Fruit fly (Drosophila melanogaster) whole organism, embryonic: Measurements from ENCODE around the gene Hmbs.

Experiments used
- BEAF-32 ChIP-seq: fragments of 200-800 bp; sonication (Bioruptor generic); optimal IDR thresholded peaks from 3 replicates; lab custom pipeline; 2017; ENCODE audit warnings: missing biosample characterization, missing genetic modification characterization, mild to moderate bottlenecking, moderate library complexity, missing genetic modification reagents
- CG10267 ChIP-seq: fragments of 200-800 bp; sonication (Bioruptor generic); optimal IDR thresholded peaks from 2 replicates; lab custom pipeline; 2018; ENCODE audit warnings: missing biosample characterization, mild to moderate bottlenecking, missing genetic modification characterization, moderate library complexity
- CG11093 ChIP-seq: fragments of 200-800 bp; sonication (Bioruptor generic); IDR thresholded peaks from 3 replicates; pipeline ENCODE4 v1.3.6; 2022; ENCODE audit warnings: missing biosample characterization, missing genetic modification characterization
- CG12104 ChIP-seq: fragments of 200-800 bp; sonication (Bioruptor generic); optimal IDR thresholded peaks from 3 replicates; lab custom pipeline; 2016; ENCODE audit warnings: missing biosample characterization, missing genetic modification characterization
- CG12391 ChIP-seq: fragments of 200-800 bp; sonication (Bioruptor generic); optimal IDR thresholded peaks from 3 replicates; lab custom pipeline; 2018; ENCODE audit warnings: missing biosample characterization, mild to moderate bottlenecking, missing genetic modification characterization, moderate library complexity
- CG13287 ChIP-seq: fragments of 200-800 bp; sonication (Bioruptor generic); IDR thresholded peaks from 2 replicates; pipeline ENCODE4 v1.3.6; 2022; ENCODE audit warnings: missing biosample characterization, missing genetic modification characterization; ENCODE audit not compliant: partially characterized antibody
- CG14441 ChIP-seq: fragments of 200-800 bp; sonication (Bioruptor generic); IDR thresholded peaks from 2 replicates; pipeline ENCODE4 v1.3.6; 2022; ENCODE audit warnings: missing biosample characterization, missing genetic modification characterization
- CG15601 ChIP-seq: fragments of 200-800 bp; sonication (Bioruptor generic); optimal IDR thresholded peaks from 3 replicates; lab custom pipeline; 2019; ENCODE audit warnings: missing biosample characterization, mild to moderate bottlenecking, missing genetic modification characterization, moderate library complexity
- CG17361 ChIP-seq: fragments of 200-800 bp; sonication (Bioruptor generic); IDR thresholded peaks from 3 replicates; pipeline ENCODE4 v1.3.6; 2022; ENCODE audit warnings: missing biosample characterization, missing genetic modification characterization
- CG18262 ChIP-seq: fragments of 200-800 bp; optimal IDR thresholded peaks from 3 replicates; lab custom pipeline; 2019; ENCODE audit warnings: missing biosample characterization, mild to moderate bottlenecking, missing genetic modification characterization, moderate library complexity
- CG2120 ChIP-seq: fragments of 200-800 bp; sonication (Bioruptor generic); optimal IDR thresholded peaks from 3 replicates; lab custom pipeline; 2016; ENCODE audit warnings: missing biosample characterization, missing genetic modification characterization
- CG2129 ChIP-seq: fragments of 200-800 bp; sonication (Bioruptor generic); IDR thresholded peaks from 2 replicates; pipeline ENCODE4 v1.3.6; 2022; ENCODE audit warnings: missing biosample characterization, missing genetic modification characterization; ENCODE audit not compliant: partially characterized antibody
- CG2712 ChIP-seq: fragments of 200-800 bp; optimal IDR thresholded peaks from 3 replicates; lab custom pipeline; 2019; ENCODE audit warnings: missing biosample characterization, mild to moderate bottlenecking, missing genetic modification characterization, moderate library complexity
- CG3065 ChIP-seq: fragments of 200-800 bp; sonication (Bioruptor generic); optimal IDR thresholded peaks from 2 replicates; lab custom pipeline; 2016; ENCODE audit warnings: missing biosample characterization, missing genetic modification characterization
- CG33557 ChIP-seq: fragments of 200-800 bp; sonication (Bioruptor generic); optimal IDR thresholded peaks from 2 replicates; lab custom pipeline; 2019; ENCODE audit warnings: missing biosample characterization, mild to moderate bottlenecking, missing genetic modification characterization, moderate library complexity
- CG4328 ChIP-seq: fragments of 200-800 bp; sonication (Bioruptor generic); optimal IDR thresholded peaks from 3 replicates; lab custom pipeline; 2017; ENCODE audit warnings: missing biosample characterization, missing genetic modification reagents, missing genetic modification characterization
- CG7357 ChIP-seq: fragments of 200-800 bp; sonication (Bioruptor generic); IDR thresholded peaks from 3 replicates; pipeline ENCODE4 v1.3.6; 2022; ENCODE audit warnings: missing biosample characterization, missing genetic modification characterization
- CG8924 ChIP-seq: fragments of 200-800 bp; optimal IDR thresholded peaks from 3 replicates; lab custom pipeline; 2019; ENCODE audit warnings: missing biosample characterization, mild to moderate bottlenecking, missing genetic modification characterization, moderate library complexity
- CG9727 ChIP-seq: fragments of 200-800 bp; sonication (Bioruptor generic); optimal IDR thresholded peaks from 3 replicates; lab custom pipeline; 2017; ENCODE audit warnings: missing biosample characterization, mild to moderate bottlenecking, missing genetic modification characterization
- Camta ChIP-seq: fragments of 200-800 bp; sonication (Bioruptor generic); optimal IDR thresholded peaks from 2 replicates; lab custom pipeline; 2016; ENCODE audit warnings: missing biosample characterization, missing genetic modification characterization
- Fer1 ChIP-seq: fragments of 200-800 bp; sonication (Bioruptor generic); optimal IDR thresholded peaks from 2 replicates; lab custom pipeline; 2017; ENCODE audit warnings: missing biosample characterization, mild to moderate bottlenecking, missing genetic modification characterization
- Fer2 ChIP-seq: fragments of 200-800 bp; sonication (Bioruptor generic); optimal IDR thresholded peaks from 2 replicates; lab custom pipeline; 2018; ENCODE audit warnings: missing biosample characterization, mild to moderate bottlenecking, missing genetic modification characterization, moderate library complexity
- GATAe ChIP-seq: fragments of 200-800 bp; sonication (Bioruptor generic); conservative IDR thresholded peaks from 2 replicates; pipeline ENCODE4 v1.3.6; 2022; ENCODE audit warnings: missing biosample characterization, missing genetic modification characterization
- HLH3B ChIP-seq: fragments of 200-800 bp; sonication (Bioruptor generic); IDR thresholded peaks from 2 replicates; pipeline ENCODE4 v1.3.6; 2022; ENCODE audit warnings: missing biosample characterization, missing genetic modification characterization
- HmgD ChIP-seq: fragments of 200-800 bp; sonication (Bioruptor generic); optimal IDR thresholded peaks from 3 replicates; lab custom pipeline; 2016; ENCODE audit warnings: missing biosample characterization, missing genetic modification characterization
- HmgZ ChIP-seq: fragments of 200-800 bp; sonication (Bioruptor generic); optimal IDR thresholded peaks from 2 replicates; lab custom pipeline; 2018; ENCODE audit warnings: missing biosample characterization, mild to moderate bottlenecking, missing genetic modification characterization
- Hmr ChIP-seq: fragments of 200-800 bp; sonication (Bioruptor generic); optimal IDR thresholded peaks from 3 replicates; lab custom pipeline; 2017; ENCODE audit warnings: mild to moderate bottlenecking, missing biosample characterization, missing genetic modification reagents, missing genetic modification characterization
- Hr3 ChIP-seq: fragments of 200-800 bp; sonication (Bioruptor generic); optimal IDR thresholded peaks from 3 replicates; lab custom pipeline; 2016; ENCODE audit warnings: missing biosample characterization, missing genetic modification characterization
- Hr51 ChIP-seq, 2 experiments: fragments of 200-800 bp; sonication (Bioruptor generic); optimal IDR thresholded peaks; 2 replicates in 1 of 2; 3 replicates in 1 of 2; lab custom pipeline; 2016 to 2018; ENCODE audit warnings: missing biosample characterization in 2 of 2, missing genetic modification characterization in 2 of 2, mild to moderate bottlenecking in 1 of 2, moderate library complexity in 1 of 2
- MESR4 ChIP-seq: fragments of 200-800 bp; sonication (Bioruptor generic); optimal IDR thresholded peaks from 2 replicates; lab custom pipeline; 2018; ENCODE audit warnings: missing biosample characterization, mild to moderate bottlenecking, missing genetic modification characterization, moderate library complexity
- Med ChIP-seq: fragments of 200-800 bp; sonication (Bioruptor generic); peaks from one replicate; lab custom pipeline; 2016; ENCODE audit warnings: missing biosample characterization, missing genetic modification characterization, mild to moderate bottlenecking, inconsistent platforms, moderate library complexity
- Mrtf ChIP-seq: fragments of 200-800 bp; sonication (Bioruptor generic); IDR thresholded peaks from 3 replicates; pipeline ENCODE4 v1.3.6; 2022; ENCODE audit warnings: missing biosample characterization, missing genetic modification characterization
- Spps ChIP-seq: fragments of 200-800 bp; sonication (Bioruptor generic); optimal IDR thresholded peaks from 2 replicates; lab custom pipeline; 2018; ENCODE audit warnings: missing biosample characterization, mild to moderate bottlenecking, missing genetic modification characterization
- Xrp1 ChIP-seq: fragments of 200-800 bp; sonication (Bioruptor generic); IDR thresholded peaks from 2 replicates; pipeline ENCODE4 v1.3.6; 2022; ENCODE audit warnings: missing biosample characterization, missing genetic modification characterization
- amos ChIP-seq: fragments of 200-800 bp; sonication (Bioruptor generic); IDR thresholded peaks from 2 replicates; pipeline ENCODE4 v1.3.6; 2022; ENCODE audit warnings: missing biosample characterization, missing genetic modification characterization; ENCODE audit not compliant: partially characterized antibody
- ara ChIP-seq: fragments of 200-800 bp; sonication (Bioruptor generic); IDR thresholded peaks from 2 replicates; pipeline ENCODE4 v1.3.6; 2022; ENCODE audit warnings: missing biosample characterization, missing genetic modification characterization
- btn ChIP-seq: fragments of 200-800 bp; sonication (Bioruptor generic); optimal IDR thresholded peaks from 2 replicates; lab custom pipeline; 2016; ENCODE audit warnings: missing biosample characterization, missing genetic modification characterization
- cg ChIP-seq: fragments of 200-800 bp; sonication (Bioruptor generic); optimal IDR thresholded peaks from 3 replicates; lab custom pipeline; 2019; ENCODE audit warnings: missing biosample characterization, mild to moderate bottlenecking, missing genetic modification characterization, moderate library complexity
- croc ChIP-seq: fragments of 200-800 bp; sonication (Bioruptor generic); conservative IDR thresholded peaks from 3 replicates; pipeline ENCODE4 v1.3.6; 2022; ENCODE audit warnings: missing biosample characterization, missing genetic modification characterization
- crp ChIP-seq, 2 experiments: fragments of 200-800 bp; sonication (Bioruptor generic); optimal IDR thresholded peaks; 2 replicates in 1 of 2; 3 replicates in 1 of 2; lab custom pipeline; 2017; ENCODE audit warnings: missing biosample characterization in 2 of 2, missing genetic modification characterization in 2 of 2, mild to moderate bottlenecking in 1 of 2, moderate library complexity in 1 of 2
- fd102C ChIP-seq: fragments of 200-800 bp; sonication (Bioruptor generic); optimal IDR thresholded peaks from 2 replicates; lab custom pipeline; 2018; ENCODE audit warnings: missing biosample characterization, mild to moderate bottlenecking, missing genetic modification characterization, moderate library complexity
- fd3F ChIP-seq: fragments of 200-800 bp; sonication (Bioruptor generic); optimal IDR thresholded peaks from 2 replicates; lab custom pipeline; 2018; ENCODE audit warnings: missing biosample characterization, mild to moderate bottlenecking, missing genetic modification characterization, moderate library complexity
- jigr1 ChIP-seq: fragments of 200-800 bp; sonication (Bioruptor generic); IDR thresholded peaks from 3 replicates; pipeline ENCODE4 v1.3.6; 2022; ENCODE audit warnings: missing biosample characterization, missing genetic modification characterization
- ro ChIP-seq: fragments of 200-800 bp; sonication (Bioruptor generic); IDR thresholded peaks from 2 replicates; pipeline ENCODE4 v1.3.6; 2022; ENCODE audit warnings: missing biosample characterization, missing genetic modification characterization
- sens-2 ChIP-seq: fragments of 200-800 bp; sonication (Bioruptor generic); IDR thresholded peaks from 2 replicates; pipeline ENCODE4 v1.3.6; 2022; ENCODE audit warnings: missing biosample characterization, missing genetic modification characterization
- slbo ChIP-seq: fragments of 200-800 bp; sonication (Bioruptor generic); IDR thresholded peaks from 2 replicates; pipeline ENCODE4 v1.3.6; 2022; ENCODE audit warnings: missing biosample characterization, missing genetic modification characterization
- so ChIP-seq: fragments of 200-800 bp; sonication (Bioruptor generic); IDR thresholded peaks from 3 replicates; pipeline ENCODE4 v1.3.6; 2022; ENCODE audit warnings: missing biosample characterization, missing genetic modification characterization
- twi ChIP-seq: fragments of 200-800 bp; optimal IDR thresholded peaks from 2 replicates; lab custom pipeline; 2019; ENCODE audit warnings: missing biosample characterization, mild to moderate bottlenecking, missing genetic modification characterization, moderate library complexity
- vvl ChIP-seq: fragments of 200-800 bp; sonication (Bioruptor generic); IDR thresholded peaks from 2 replicates; pipeline ENCODE4 v1.3.6; 2022; ENCODE audit warnings: missing biosample characterization, missing genetic modification characterization

Gene Hmbs

dm6 chr3L:1302234-1302949 is 32.3 kb upstream of the Hmbs start, which contains the start of the genes Rac1 and Acat2 (continued):
- TF ChIP-seq jigr1 (GFP tag; lab: Robert Waterston, UW) (no peak), btn (no peak), CG17361 (GFP tag; lab: Robert Waterston, UW) (peak; percentile 57; the same call in 2 of the 3 replicates), Fer2 (no peak), fd102C (GFP tag; lab: Kevin White, UChicago) (no peak), CG8924 (tag; lab: Kevin White, UChicago) (peak; percentile 31), Fer1 (GFP tag; lab: Kevin White, UChicago) (no peak), CG13287 (GFP tag; lab: Robert Waterston, UW) (peak; percentile 19; the same call in 1 of the 2 replicates), CG14441 (GFP tag; lab: Robert Waterston, UW) (no peak), Spps (tag; lab: Kevin White, UChicago) (no peak), fd3F (no peak), CG12104 (GFP tag; lab: Kevin White, UChicago) (no peak), Mrtf (GFP tag; lab: Robert Waterston, UW) (no peak), HmgZ (tag; lab: Kevin White, UChicago) (peak; percentile 17), CG7357 (GFP tag; lab: Robert Waterston, UW) (peak; percentile 94), ara (no peak), Hr3 (no peak), CG11093 (GFP tag; lab: Robert Waterston, UW) (no peak), so (GFP tag; lab: Robert Waterston, UW) (no peak), twi (tag; lab: Kevin White, UChicago) (peak; percentile 31), amos (GFP tag; lab: Robert Waterston, UW) (no peak), HmgD (GFP tag; lab: Kevin White, UChicago) (no peak), Hmr (GFP tag; lab: Kevin White, UChicago) (no peak), GATAe (GFP tag; lab: Robert Waterston, UW) (no peak), Xrp1 (GFP tag; lab: Robert Waterston, UW) (no peak), MESR4 (peak; percentile 73), Hr51 (GFP tag; optimal IDR thresholded peaks at IDR 0.05; lab: Kevin White, UChicago) (no peak), vvl (GFP tag; lab: Robert Waterston, UW) (peak; percentile 27; the same call in 1 of the 2 replicates), CG2129 (no peak), CG3065 (GFP tag; lab: Kevin White, UChicago) (no peak), CG2712 (tag; lab: Kevin White, UChicago) (peak; percentile 56), Med (GFP tag; lab: Kevin White, UChicago) (peak; percentile 62), sens-2 (GFP tag; lab: Robert Waterston, UW) (no peak), CG12391 (tag; lab: Kevin White, UChicago) (peak; percentile 57), ro (GFP tag; lab: Robert Waterston, UW) (no peak), CG10267 (tag; lab: Kevin White, UChicago) (peak; percentile 50), crp (GFP tag; optimal IDR thresholded peaks at IDR 0.05; lab: Kevin White, UChicago) (peak in 1 of 2 experiments; percentile 23), CG4328 (GFP tag; lab: Kevin White, UChicago) (no peak), CG9727 (GFP tag; lab: Kevin White, UChicago) (peak; percentile 28), CG15601 (tag; lab: Kevin White, UChicago) (peak; percentile 17), CG33557 (GFP tag; lab: Kevin White, UChicago) (peak; percentile 25), Camta (GFP tag; lab: Kevin White, UChicago) (no peak), CG2120 (GFP tag; lab: Kevin White, UChicago) (peak; percentile 42), slbo (no peak), CG18262 (tag; lab: Kevin White, UChicago) (peak; percentile 16), cg (GFP tag; lab: Kevin White, UChicago) (no peak), BEAF-32 (peak; percentile 54), HLH3B (no peak), croc (no peak)
